Worm (Caenorhabditis elegans): ENCODE measurements around the gene sna-1.

DNA sequence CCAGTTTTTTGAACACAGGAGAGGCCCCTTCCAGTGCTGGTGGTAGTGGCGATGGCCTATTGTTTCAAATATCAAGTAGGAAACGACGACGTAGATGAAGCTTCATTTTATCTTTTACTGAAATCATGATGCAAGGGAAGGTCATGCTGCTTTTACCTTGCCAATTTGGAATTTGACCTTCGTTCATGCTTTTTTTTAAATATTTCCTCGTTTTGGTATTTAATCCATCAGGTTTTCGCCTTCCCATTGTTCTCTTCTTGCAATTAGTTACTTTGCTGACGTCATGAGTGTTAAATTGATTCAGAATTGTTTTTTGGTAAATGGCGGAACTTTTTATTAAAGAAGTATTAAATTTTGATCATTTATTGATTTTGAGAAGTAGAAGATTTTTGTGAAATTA lies 25.6 kb upstream of the sna-1 start:
- TF ChIP-seq hmg-4 (GFP tag; optimal IDR thresholded peaks at IDR 0.05), result no peak
- TF ChIP-seq tbx-37 (GFP tag; conservative IDR thresholded peaks at IDR 0.05), result no peak
- no peak for TF ChIP-seq flt-1 (GFP tag; IDR thresholded peaks at IDR 0.05)
- no peak for TF ChIP-seq hmbx-1 (tag; optimal IDR thresholded peaks at IDR 0.05)
- TF ChIP-seq ama-1 (optimal IDR thresholded peaks at IDR 0.05), result no peak
- TF ChIP-seq pes-1 (GFP tag; IDR thresholded peaks at IDR 0.05), result no peak
- TF ChIP-seq hnd-1 (tag; optimal IDR thresholded peaks at IDR 0.05), result no peak
- no peak for TF ChIP-seq scrt-1 (GFP tag; IDR thresholded peaks at IDR 0.05)
- no peak for TF ChIP-seq ets-7 (tag; optimal IDR thresholded peaks at IDR 0.05)
- TF ChIP-seq aly-1 (tag; optimal IDR thresholded peaks at IDR 0.05), result no peak
- no peak for TF ChIP-seq ceh-36 (tag; optimal IDR thresholded peaks at IDR 0.05)
- no peak for TF ChIP-seq F13C5.2 (tag; optimal IDR thresholded peaks at IDR 0.05)
- no peak for TF ChIP-seq sea-1 (GFP tag; conservative IDR thresholded peaks at IDR 0.05)

All from whole organism, early embryonic.